Worm (Caenorhabditis elegans): ENCODE measurements around the gene F54C9.9.

The F54C9.9 gene

ce11 chrII:8546975-8547374 lies 30.9 kb upstream of the F54C9.9 start (continued):
- TF ChIP-seq ama-1 (optimal IDR thresholded peaks at IDR 0.05) (no peak), ama-1 (GFP tag; optimal IDR thresholded peaks at IDR 0.05) (peak in 1 of 2 experiments; percentile 60), lin-54 (GFP tag; optimal IDR thresholded peaks at IDR 0.05) (no peak), nfya-2 (GFP tag; IDR thresholded peaks at IDR 0.05) (0 out of 2 replicates have a peak, but pooled peaks have one; percentile 35), lir-1 (GFP tag; conservative IDR thresholded peaks at IDR 0.05) (0 out of 2 replicates have a peak, but pooled peaks have one; percentile 44), Y67H2A.10 (GFP tag; conservative IDR thresholded peaks at IDR 0.05) (no peak), hmg-20 (GFP tag; IDR thresholded peaks at IDR 0.05) (peak; percentile 72), T26A5.8 (tag; optimal IDR thresholded peaks at IDR 0.05) (peak; percentile 88), athp-1 (tag; optimal IDR thresholded peaks at IDR 0.05) (no peak), let-607 (tag; optimal IDR thresholded peaks at IDR 0.05) (peak; percentile 62 to 70), unc-130 (GFP tag; optimal IDR thresholded peaks at IDR 0.05) (no peak), ztf-18 (tag; optimal IDR thresholded peaks at IDR 0.05) (peak; percentile 80), nfya-1 (tag; optimal IDR thresholded peaks at IDR 0.05; ENCODE audit: borderline replicate concordance, insufficient read depth) (no peak), B0019.2 (GFP tag; conservative IDR thresholded peaks at IDR 0.05) (no peak), madf-8 (GFP tag; conservative IDR thresholded peaks at IDR 0.05) (no peak), lag-1 (GFP tag; IDR thresholded peaks at IDR 0.05) (peak; percentile 85; the same call in 1 of the 2 replicates), madf-6 (GFP tag; IDR thresholded peaks at IDR 0.05) (no peak), gei-17 (GFP tag; optimal IDR thresholded peaks at IDR 0.05) (no peak), ceh-100 (GFP tag; IDR thresholded peaks at IDR 0.05) (peak; percentile 49; the same call in 1 of the 2 replicates), lin-35 (GFP tag; optimal IDR thresholded peaks at IDR 0.05) (no peak), B0261.1 (tag; optimal IDR thresholded peaks at IDR 0.05) (peak; percentile 90), mxl-1 (tag; optimal IDR thresholded peaks at IDR 0.05) (peak; percentile 97), Y79H2A.3 (GFP tag; conservative IDR thresholded peaks at IDR 0.05) (0 out of 2 replicates have a peak, but pooled peaks have one; percentile 14), F57A8.1 (GFP tag; optimal IDR thresholded peaks at IDR 0.05) (peak; percentile 98), madf-10 (tag; optimal IDR thresholded peaks at IDR 0.05) (peak; percentile 60), F10E7.11 (tag; optimal IDR thresholded peaks at IDR 0.05) (peak; percentile 71), Y56A3A.18 (GFP tag; IDR thresholded peaks at IDR 0.05) (peak; percentile 91), F23B12.7 (tag; optimal IDR thresholded peaks at IDR 0.05; ENCODE audit: insufficient read depth) (peak; percentile 88), let-526 (GFP tag; IDR thresholded peaks at IDR 0.05) (no peak), Y53G8AR.9 (GFP tag; conservative IDR thresholded peaks at IDR 0.05) (peak; percentile 90), lin-40 (tag; optimal IDR thresholded peaks at IDR 0.05) (no peak), somi-1 (GFP tag; optimal IDR thresholded peaks at IDR 0.05) (peak; percentile 70), lsy-27 (tag; optimal IDR thresholded peaks at IDR 0.05; ENCODE audit: borderline replicate concordance, insufficient read depth) (peak; percentile 23), Y53F4B.3 (GFP tag; IDR thresholded peaks at IDR 0.05) (no peak), egl-18 (GFP tag; IDR thresholded peaks at IDR 0.05) (peak; percentile 87), lsl-1 (GFP tag; optimal IDR thresholded peaks at IDR 0.05) (no peak), lin-26 (GFP tag; IDR thresholded peaks at IDR 0.05) (no peak), tbx-9 (tag; optimal IDR thresholded peaks at IDR 0.05; ENCODE audit: borderline replicate concordance) (peak; percentile 21), nhr-90 (tag; optimal IDR thresholded peaks at IDR 0.05) (peak; percentile 93), hmg-1.2 (GFP tag; IDR thresholded peaks at IDR 0.05) (peak; percentile 76; the same call in 1 of the 2 replicates), dpff-1 (tag; optimal IDR thresholded peaks at IDR 0.05) (no peak), attf-6 (GFP tag; IDR thresholded peaks at IDR 0.05) (no peak), nhr-120 (GFP tag; IDR thresholded peaks at IDR 0.05) (0 out of 2 replicates have a peak, but pooled peaks have one; percentile 69), die-1 (tag; optimal IDR thresholded peaks at IDR 0.05) (peak; percentile 96), nhr-80 (tag; optimal IDR thresholded peaks at IDR 0.05) (peak; percentile 64), C17E4.6 (GFP tag; IDR thresholded peaks at IDR 0.05) (no peak), dpl-1 (GFP tag; optimal IDR thresholded peaks at IDR 0.05) (peak; percentile 29)
